Fruit fly (Drosophila melanogaster) Kc167 (cell line): ENCODE measurements around the gene RNaseX25.

Source experiments
- h ChIP-seq: fragments of >200 bp; optimal IDR thresholded peaks from 3 replicates; lab custom pipeline; 2018; ENCODE audit warnings: missing external identifiers
- insv ChIP-seq: fragments of >200 bp; optimal IDR thresholded peaks from 3 replicates; lab custom pipeline; 2018; ENCODE audit warnings: missing external identifiers
- psq ChIP-seq: fragments of >200 bp; optimal IDR thresholded peaks from 2 replicates; lab custom pipeline; 2017; ENCODE audit warnings: missing external identifiers
- ttk ChIP-seq: sonication (Bioruptor generic); optimal IDR thresholded peaks from 2 replicates; lab custom pipeline; 2017; ENCODE audit warnings: missing external identifiers

DNA sequence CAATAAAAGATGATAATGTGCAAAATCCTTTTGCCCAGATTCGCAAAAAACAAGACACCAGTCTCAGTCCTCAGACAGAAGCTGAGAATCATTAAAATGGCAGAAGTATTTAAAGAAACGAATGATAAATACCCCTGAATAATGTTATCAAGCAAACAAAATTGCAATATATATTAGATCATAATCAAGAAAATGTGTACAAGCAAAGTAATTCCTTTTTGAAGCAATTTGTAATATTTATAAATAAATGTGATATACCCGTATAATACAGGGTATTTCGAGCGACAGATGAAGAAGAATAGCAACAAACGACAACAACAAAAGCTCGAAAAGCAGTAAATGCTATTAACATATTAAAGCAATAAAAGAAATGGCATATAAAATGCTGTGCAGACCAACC lies 12.3 kb upstream of the RNaseX25 start:
- no peak for TF ChIP-seq h (lab: Kevin White, UChicago)
- no peak for TF ChIP-seq insv (lab: Kevin White, UChicago)
- no peak for TF ChIP-seq ttk (lab: Kevin White, UChicago)
- TF ChIP-seq psq (lab: Kevin White, UChicago) = no peak
